Worm (Caenorhabditis elegans): ENCODE measurements around the gene sdn-1.

The sdn-1 gene

ce11 chrX:10597554-10598191, 4.5 kb upstream of the sdn-1 start (continued):
- TF ChIP-seq sox-4 (tag; optimal IDR thresholded peaks at IDR 0.05) (no peak), efl-3 (GFP tag; optimal IDR thresholded peaks at IDR 0.05) (no peak), unc-62 (GFP tag; optimal IDR thresholded peaks at IDR 0.05) (no peak), ets-5 (GFP tag; IDR thresholded peaks at IDR 0.05) (no peak), egl-13 (tag; optimal IDR thresholded peaks at IDR 0.05) (no peak), swsn-7 (tag; optimal IDR thresholded peaks at IDR 0.05) (peak; percentile 42), aha-1 (tag; optimal IDR thresholded peaks at IDR 0.05) (no peak), jun-1 (tag; optimal IDR thresholded peaks at IDR 0.05) (no peak), sptf-1 (tag; optimal IDR thresholded peaks at IDR 0.05) (no peak), nhr-84 (tag; optimal IDR thresholded peaks at IDR 0.05) (no peak), nhr-19 (GFP tag; conservative IDR thresholded peaks at IDR 0.05) (0 out of 2 replicates have a peak, but pooled peaks have one; percentile 9), lin-39 (tag; optimal IDR thresholded peaks at IDR 0.05) (no peak), lin-15B (tag; optimal IDR thresholded peaks at IDR 0.05) (no peak), xbp-1 (tag; optimal IDR thresholded peaks at IDR 0.05) (peak; percentile 26), pax-3 (tag; optimal IDR thresholded peaks at IDR 0.05) (no peak), fkh-8 (tag; optimal IDR thresholded peaks at IDR 0.05) (no peak), ztf-11 (tag; optimal IDR thresholded peaks at IDR 0.05) (peak in 1 of 2 experiments; percentile 63), zag-1 (tag; optimal IDR thresholded peaks at IDR 0.05) (no peak), nhr-85 (tag) (no peak), nhr-77 (tag; optimal IDR thresholded peaks at IDR 0.05) (no peak), ces-1 (GFP tag; optimal IDR thresholded peaks at IDR 0.05) (no peak), pag-3 (tag; optimal IDR thresholded peaks at IDR 0.05; ENCODE audit: borderline replicate concordance, insufficient read depth) (no peak), mab-9 (GFP tag; IDR thresholded peaks at IDR 0.05) (0 out of 2 replicates have a peak, but pooled peaks have one; percentile 23)

ce11 chrX:10596420-10596907, 3.3 kb upstream of the sdn-1 start:
- TF ChIP-seq lin-35 (GFP tag; optimal IDR thresholded peaks at IDR 0.05) (no peak), rnt-1 (tag; optimal IDR thresholded peaks at IDR 0.05) (no peak), egl-27 (tag; optimal IDR thresholded peaks at IDR 0.05) (no peak), ztf-11 (tag; optimal IDR thresholded peaks at IDR 0.05) (no peak), aha-1 (tag; optimal IDR thresholded peaks at IDR 0.05) (no peak), unc-86 (tag; optimal IDR thresholded peaks at IDR 0.05) (no peak), snpc-4 (tag; optimal IDR thresholded peaks at IDR 0.05) (no peak), dsc-1 (tag; optimal IDR thresholded peaks at IDR 0.05) (no peak), jun-1 (tag; optimal IDR thresholded peaks at IDR 0.05) (no peak), ztf-4 (tag; optimal IDR thresholded peaks at IDR 0.05) (no peak), vab-15 (tag; optimal IDR thresholded peaks at IDR 0.05) (no peak), ceh-8 (GFP tag; optimal IDR thresholded peaks at IDR 0.05) (no peak), hlh-4 (tag; optimal IDR thresholded peaks at IDR 0.05) (no peak), unc-130 (tag; optimal IDR thresholded peaks at IDR 0.05) (no peak), mef-2 (tag; optimal IDR thresholded peaks at IDR 0.05) (no peak), nhr-71 (tag; optimal IDR thresholded peaks at IDR 0.05) (no peak), pax-3 (tag; optimal IDR thresholded peaks at IDR 0.05) (no peak), lin-14 (GFP tag; optimal IDR thresholded peaks at IDR 0.05) (peak; percentile 61), tbx-2 (tag; optimal IDR thresholded peaks at IDR 0.05) (peak; percentile 14), nhr-28 (tag; optimal IDR thresholded peaks at IDR 0.05) (no peak), ceh-90 (tag; optimal IDR thresholded peaks at IDR 0.05) (no peak), lin-15B (tag; optimal IDR thresholded peaks at IDR 0.05) (no peak), mdl-1 (tag; optimal IDR thresholded peaks at IDR 0.05) (no peak), C04F5.9 (tag; optimal IDR thresholded peaks at IDR 0.05) (no peak), nhr-47 (tag; optimal IDR thresholded peaks at IDR 0.05) (no peak), efl-1 (optimal IDR thresholded peaks at IDR 0.05) (no peak), efl-1 (GFP tag; optimal IDR thresholded peaks at IDR 0.05 in 1 of 2) (no peak), nhr-84 (tag; optimal IDR thresholded peaks at IDR 0.05) (no peak), fos-1 (tag; optimal IDR thresholded peaks at IDR 0.05) (no peak), mab-9 (GFP tag; IDR thresholded peaks at IDR 0.05) (0 out of 2 replicates have a peak, but pooled peaks have one; percentile 31), mep-1 (tag; optimal IDR thresholded peaks at IDR 0.05) (no peak), blmp-1 (tag; optimal IDR thresholded peaks at IDR 0.05) (peak; percentile 64), sup-37 (GFP tag; optimal IDR thresholded peaks at IDR 0.05) (no peak), elt-2 (tag; optimal IDR thresholded peaks at IDR 0.05) (no peak), Y116A8C.19 (tag; optimal IDR thresholded peaks at IDR 0.05; ENCODE audit: borderline replicate concordance) (no peak)

Data from whole organism, L1 larva.